Fruit fly (Drosophila melanogaster) whole organism, larva: ENCODE data around the gene Cpr72Ea.

Experiments used
- noc ChIP-seq: fragments of 200-800 bp; sonication (Bioruptor generic); optimal IDR thresholded peaks from 3 replicates; lab custom pipeline; 2019; ENCODE audit warnings: missing biosample characterization, mild to moderate bottlenecking, missing genetic modification characterization, moderate library complexity

Gene Cpr72Ea

dm6 chr3L:16362119-16362653, at the start of gene Cpr72Ea:
Gene Cpr72Ea, plus strand, starts transcription at chr3L:16362603.
- TF ChIP-seq noc (tag; lab: Kevin White, UChicago) = no peak

DNA sequence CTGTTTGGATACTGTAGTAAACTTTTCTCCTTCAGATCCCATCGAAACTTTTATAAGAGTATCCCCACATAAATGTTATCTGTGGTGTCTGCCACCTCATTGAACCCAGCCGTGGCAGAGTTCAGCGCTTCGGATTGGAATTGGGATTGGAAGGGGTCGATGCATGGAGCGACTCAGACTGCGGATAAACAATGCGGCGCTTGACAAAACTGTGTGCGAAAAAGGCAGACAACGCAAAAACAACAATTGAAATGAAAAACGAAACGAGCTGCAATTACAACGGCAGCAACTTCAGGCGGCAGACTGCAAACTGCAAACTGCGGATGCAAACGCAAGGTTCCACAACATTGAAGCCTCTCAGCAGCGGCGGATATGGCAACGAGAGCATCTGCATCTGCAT, 48.4 kb upstream of the Cpr72Ea start, which contains the start of gene CG13062:
Gene CG13062, plus strand, starts transcription at position 301 of the 400 bp plus-strand sequence.
- TF ChIP-seq noc (tag; lab: Kevin White, UChicago) = no peak

DNA sequence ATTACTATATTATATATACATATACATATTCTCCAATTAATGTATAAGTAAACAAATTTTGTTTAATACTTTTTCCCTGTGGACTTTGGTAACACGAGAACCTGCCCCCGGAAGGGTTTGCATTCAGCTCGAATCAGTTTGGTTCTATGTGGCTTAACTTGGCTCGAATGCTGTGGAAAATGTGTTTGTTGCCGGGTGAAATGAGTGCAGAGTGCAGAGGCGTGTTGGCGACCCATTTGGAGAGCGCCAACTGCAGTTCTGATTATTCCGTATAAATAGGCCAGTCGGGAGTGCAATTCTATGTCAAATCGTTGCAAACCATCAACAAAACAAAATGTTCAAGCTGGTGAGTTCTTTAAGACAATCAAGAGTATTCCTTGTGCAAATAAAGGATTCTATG, 44.7 kb upstream of the Cpr72Ea start, which contains the start of gene Nplp3:
Gene Nplp3, plus strand, starts transcription at position 301 of the 400 bp plus-strand sequence.
- TF ChIP-seq noc (tag; lab: Kevin White, UChicago) = no peak

- TF ChIP-seq noc (tag; lab: Kevin White, UChicago) = no peak
Measured at dm6 chr3L:16319399-16319906, 43.0 kb upstream of the Cpr72Ea start, which contains the start of the genes CG13041 and CG13060. Gene CG13041, minus strand, starts transcription at chr3L:16319526. Gene CG13060, plus strand, starts transcription at chr3L:16319856.

dm6 chr3L:16321172-16321571, 41.2 kb upstream of the Cpr72Ea start, which contains the start of gene CG42718:
Gene CG42718, minus strand, starts transcription at chr3L:16321272.
- TF ChIP-seq noc (tag; lab: Kevin White, UChicago) = no peak

- no peak for TF ChIP-seq noc (tag; lab: Kevin White, UChicago)
Measured at dm6 chr3L:16323372-16323771, 39.0 kb upstream of the Cpr72Ea start, which contains the start of gene CG13059. Gene CG13059, plus strand, starts transcription at chr3L:16323672.

DNA sequence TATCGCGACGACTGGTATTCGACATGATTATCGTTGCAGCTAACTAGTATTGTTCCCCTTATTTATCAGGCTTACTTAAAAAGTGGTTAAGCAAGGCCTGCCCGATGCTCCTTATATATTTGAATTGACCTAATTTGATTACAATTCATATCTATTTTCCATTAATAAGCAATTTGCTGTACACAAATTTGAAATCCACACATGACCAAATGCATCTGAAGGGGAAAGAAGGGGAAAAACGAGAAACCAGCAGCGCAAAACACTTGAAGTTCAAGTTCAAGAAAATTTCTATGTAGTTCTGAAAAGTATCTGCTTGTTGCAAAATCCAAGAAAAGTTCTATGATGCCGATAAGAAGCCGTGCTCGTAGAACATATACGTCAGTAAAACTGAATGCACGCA, 35.7 kb upstream of the Cpr72Ea start, which contains the start of the genes CG13040 and CG13039:
Gene CG13040, minus strand, starts transcription at position 101 of the 400 bp plus-strand sequence.
Gene CG13039, minus strand, starts transcription at position 106 of the 400 bp plus-strand sequence.
- no peak for TF ChIP-seq noc (tag; lab: Kevin White, UChicago)

dm6 chr3L:16327776-16328175, 34.6 kb upstream of the Cpr72Ea start, which contains the start of gene CG13038:
Gene CG13038, minus strand, starts transcription at chr3L:16327893.
- TF ChIP-seq noc (tag; lab: Kevin White, UChicago) = no peak

DNA sequence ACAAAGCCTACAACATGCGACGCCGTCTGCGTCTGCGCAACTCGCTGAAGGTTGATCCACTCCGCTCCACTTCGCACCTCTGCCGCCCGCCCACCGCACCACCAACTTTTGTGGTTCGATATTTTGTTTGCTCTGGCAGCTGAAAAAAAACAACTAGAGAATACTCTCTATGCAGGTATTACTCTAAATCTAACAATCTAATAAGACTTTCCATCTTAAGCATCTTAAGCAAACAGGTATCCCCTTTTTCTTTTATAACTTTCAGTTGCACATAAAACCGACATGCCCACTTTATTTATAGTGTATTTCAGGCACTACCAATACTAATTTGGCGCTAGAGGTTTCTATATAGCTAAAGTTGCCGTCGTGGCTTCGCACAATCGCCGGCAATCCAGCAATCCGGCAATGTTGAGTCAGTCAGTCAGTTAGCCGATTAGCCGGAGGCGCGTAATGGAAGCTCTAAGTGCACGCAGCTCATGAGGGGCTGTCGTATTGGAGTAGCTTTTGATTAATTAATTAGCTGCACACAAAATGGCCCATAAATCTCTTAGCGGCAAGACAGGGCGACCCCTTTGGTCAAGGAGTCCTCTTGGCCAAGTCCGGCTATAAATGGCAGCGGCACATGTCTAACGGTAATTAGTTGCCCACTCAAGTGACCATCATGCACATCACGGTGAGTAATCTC, 34.1 kb upstream of the Cpr72Ea start, which contains the start of gene CG13058:
Gene CG13058, plus strand, starts transcription at position 635 of the 685 bp plus-strand sequence.
- TF ChIP-seq noc (tag; lab: Kevin White, UChicago) = peak; percentile 75

dm6 chr3L:16329495-16329894, 32.9 kb upstream of the Cpr72Ea start, which contains the start of gene CG33061:
Gene CG33061, plus strand, starts transcription at chr3L:16329795.
- TF ChIP-seq noc (tag; lab: Kevin White, UChicago) = no peak

- TF ChIP-seq noc (tag; lab: Kevin White, UChicago) = no peak
Measured at dm6 chr3L:16330740-16331139, 31.7 kb upstream of the Cpr72Ea start, which contains the start of gene CG33060. Gene CG33060, plus strand, starts transcription at chr3L:16331040.

DNA sequence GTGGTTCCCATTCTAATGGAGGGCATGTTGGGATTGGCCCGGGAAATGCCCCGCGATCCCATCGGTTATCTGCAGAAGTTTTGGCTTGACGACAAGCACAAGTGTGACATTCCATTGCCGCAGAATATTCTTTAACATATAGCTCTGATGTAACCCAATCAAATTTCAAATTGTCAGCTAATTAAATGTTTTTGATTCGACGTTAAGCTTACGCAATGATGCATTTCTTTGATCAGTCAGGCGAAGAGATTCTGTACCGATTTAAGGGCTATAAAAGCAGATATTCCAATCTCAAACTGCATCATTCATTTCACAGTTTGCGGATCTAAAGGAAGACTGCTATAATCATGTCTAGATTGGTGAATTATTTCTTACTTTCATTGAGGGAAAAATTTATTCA, 30.8 kb upstream of the Cpr72Ea start, which contains the start of gene retinin:
Gene retinin, plus strand, starts transcription at position 301 of the 400 bp plus-strand sequence.
- TF ChIP-seq noc (tag; lab: Kevin White, UChicago) = no peak

- no peak for TF ChIP-seq noc (tag; lab: Kevin White, UChicago)
Measured at dm6 chr3L:16333013-16333412, 29.4 kb upstream of the Cpr72Ea start, which contains the start of gene CG13056. Gene CG13056, plus strand, starts transcription at chr3L:16333313.

DNA sequence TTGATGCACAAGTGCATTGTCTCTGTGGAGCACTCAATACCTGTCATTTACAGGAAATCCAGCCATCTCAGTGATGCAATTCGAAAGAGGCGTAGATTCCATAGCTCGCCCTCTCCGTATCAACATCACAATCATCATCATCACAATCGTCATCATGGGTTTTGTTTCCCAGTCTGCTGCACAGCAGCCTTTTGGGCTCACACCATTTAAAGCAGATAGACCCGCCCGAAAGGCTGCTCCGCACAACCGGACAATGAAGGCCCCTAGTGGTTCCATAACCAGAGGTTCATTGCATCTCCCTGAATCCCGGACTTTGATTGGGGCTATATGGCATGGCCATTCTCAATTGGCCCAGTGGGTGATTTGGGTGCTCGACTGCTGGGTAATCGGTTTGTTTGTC, 27.5 kb upstream of the Cpr72Ea start:
- TF ChIP-seq noc (tag; lab: Kevin White, UChicago) = no peak

DNA sequence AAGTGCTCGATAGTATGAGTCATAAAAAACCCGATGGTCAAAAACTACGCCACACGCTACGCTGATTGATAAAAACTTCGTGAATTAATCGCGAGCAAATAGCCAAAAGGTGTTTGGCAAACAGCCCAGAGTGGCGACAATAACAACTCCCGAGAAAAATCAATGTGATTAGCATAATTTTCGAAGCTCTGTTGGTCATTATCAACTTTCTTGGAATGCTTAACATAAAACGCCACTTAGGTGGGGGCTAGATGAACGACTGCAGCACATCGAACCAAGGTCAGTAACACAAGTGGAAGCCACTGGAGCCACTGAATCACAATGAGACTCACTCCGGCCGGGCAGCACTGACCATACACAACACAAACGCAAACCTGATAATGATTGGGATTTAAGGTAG, 24.7 kb upstream of the Cpr72Ea start:
- no peak for TF ChIP-seq noc (tag; lab: Kevin White, UChicago)

dm6 chr3L:16338703-16339102, 23.7 kb upstream of the Cpr72Ea start, which contains the start of gene CG4998:
Gene CG4998, plus strand, starts transcription at chr3L:16339003.
- no peak for TF ChIP-seq noc (tag; lab: Kevin White, UChicago)
